Fruit fly (Drosophila melanogaster): Measurements from ENCODE around the gene CG15386.

The CG15386 gene

DNA sequence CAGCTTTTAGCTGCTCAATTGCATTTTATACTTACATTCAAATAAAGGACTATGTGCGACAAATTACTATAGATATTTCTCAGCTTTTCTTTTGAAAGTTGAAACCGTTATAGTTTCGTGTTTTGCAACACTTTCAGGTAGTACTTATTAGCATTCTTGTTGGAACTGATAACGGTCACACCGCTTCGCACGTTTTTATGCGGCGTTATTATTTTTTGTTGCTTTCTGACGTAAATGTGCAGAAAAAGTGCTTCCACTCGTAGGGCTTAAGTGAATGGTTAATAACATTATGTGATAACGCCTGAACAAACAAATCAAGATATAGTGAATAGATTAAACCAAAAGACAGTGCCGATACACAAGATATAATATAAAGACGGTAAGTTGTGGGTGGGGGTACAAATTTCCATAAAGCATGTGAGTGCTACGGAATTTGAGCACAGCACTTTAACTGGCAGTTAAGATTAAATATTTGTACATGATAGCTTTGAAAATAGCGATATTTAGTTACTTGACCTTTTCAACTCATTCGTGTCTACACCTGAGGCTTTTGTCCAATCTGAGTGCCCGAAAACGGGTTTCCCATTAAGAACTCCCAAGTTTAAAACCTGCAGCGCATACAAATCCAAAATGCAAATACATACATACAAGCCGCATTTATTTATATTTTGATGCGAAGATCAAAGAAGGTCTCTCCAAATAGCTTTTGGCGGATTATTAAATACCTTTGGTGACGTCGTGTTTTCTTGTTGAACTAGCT lies 3.7 kb upstream of the CG15386 start, which contains the start of gene papi (continued):
- TF ChIP-seq ato (GFP tag; IDR thresholded peaks at IDR 0.05; ENCODE audit: partially characterized antibody) (no peak), CG30403 (GFP tag; optimal IDR thresholded peaks at IDR 0.05) (no peak), jigr1 (GFP tag; IDR thresholded peaks at IDR 0.05) (no peak), sd (tag; optimal IDR thresholded peaks at IDR 0.05) (peak; percentile 75), CG3407 (GFP tag; optimal IDR thresholded peaks at IDR 0.05) (no peak), YL-1 (GFP tag; optimal IDR thresholded peaks at IDR 0.05) (peak; percentile 71), CG31441 (GFP tag; IDR thresholded peaks at IDR 0.05) (no peak), CG33213 (GFP tag; optimal IDR thresholded peaks at IDR 0.05) (no peak), CG7839 (tag; optimal IDR thresholded peaks at IDR 0.05) (no peak), CG15011 (GFP tag; optimal IDR thresholded peaks at IDR 0.05) (no peak), amos (GFP tag; IDR thresholded peaks at IDR 0.05; ENCODE audit: partially characterized antibody) (no peak; the same call in 1 of the 2 replicates), CG7745 (tag; optimal IDR thresholded peaks at IDR 0.05) (no peak), gsb-n (tag; optimal IDR thresholded peaks at IDR 0.05) (no peak), CG12744 (GFP tag; optimal IDR thresholded peaks at IDR 0.05) (no peak), unpg (GFP tag; optimal IDR thresholded peaks at IDR 0.05) (no peak), Drgx (GFP tag; IDR thresholded peaks at IDR 0.05) (no peak), ems (GFP tag; optimal IDR thresholded peaks at IDR 0.05) (no peak), gro (GFP tag; optimal IDR thresholded peaks at IDR 0.05) (peak; percentile 31), CG8359 (GFP tag; optimal IDR thresholded peaks at IDR 0.05; ENCODE audit: borderline replicate concordance) (no peak), Hey (tag; optimal IDR thresholded peaks at IDR 0.05) (no peak), grn (GFP tag; optimal IDR thresholded peaks at IDR 0.05) (no peak), CG17568 (GFP tag; optimal IDR thresholded peaks at IDR 0.05) (no peak), insv (GFP tag; optimal IDR thresholded peaks at IDR 0.05) (peak in 1 of 2 experiments; percentile 92), CG13287 (GFP tag; IDR thresholded peaks at IDR 0.05; ENCODE audit: partially characterized antibody) (0 out of 2 replicates have a peak, but pooled peaks have one; percentile 15), CG4617 (GFP tag; optimal IDR thresholded peaks at IDR 0.05; ENCODE audit: borderline replicate concordance) (peak; percentile 47), dmrt99B (tag; optimal IDR thresholded peaks at IDR 0.05) (no peak), tup (GFP tag; optimal IDR thresholded peaks at IDR 0.05) (no peak), CG5180 (GFP tag; optimal IDR thresholded peaks at IDR 0.05) (no peak), vfl (GFP tag; optimal IDR thresholded peaks at IDR 0.05) (no peak), sens (GFP tag) (no peak), C15 (GFP tag; IDR thresholded peaks at IDR 0.05) (no peak)

DNA sequence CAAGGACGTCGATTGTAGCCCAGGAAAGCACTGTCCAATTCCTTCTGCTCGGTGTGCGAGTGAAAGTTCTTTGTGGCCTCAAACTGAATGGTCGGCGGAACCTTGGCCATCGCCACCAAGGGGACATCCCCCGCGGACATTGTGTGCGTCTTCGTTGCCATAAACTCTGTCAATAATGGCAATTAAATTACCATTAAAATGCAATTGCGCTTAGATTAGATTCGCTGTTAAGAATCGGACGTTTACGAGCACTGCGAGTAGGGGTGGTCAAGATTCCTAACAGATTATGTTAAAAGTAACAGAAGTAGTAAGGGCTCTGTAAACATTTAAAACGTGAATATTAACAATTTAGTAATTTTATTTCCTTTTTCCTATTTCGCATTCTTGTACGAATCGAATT lies 981 bp downstream of the CG15386 start, which contains the start of gene daed:
TSS of gene daed (minus strand) at position 247 of the 400 bp plus-strand sequence.
- TF ChIP-seq CG10267 (tag; optimal IDR thresholded peaks at IDR 0.05) (peak; percentile 82), pzg (GFP tag; optimal IDR thresholded peaks at IDR 0.05) (peak; percentile 30), fu2 (GFP tag; optimal IDR thresholded peaks at IDR 0.05) (no peak), CG14710 (tag; optimal IDR thresholded peaks at IDR 0.05) (peak; percentile 67), Hey (tag; optimal IDR thresholded peaks at IDR 0.05) (no peak), CG13624 (GFP tag; optimal IDR thresholded peaks at IDR 0.05) (no peak), chinmo (GFP tag; IDR thresholded peaks at IDR 0.05; ENCODE audit: partially characterized antibody) (0 out of 4 replicates have a peak, but pooled peaks have one; percentile 10), CG6791 (GFP tag; IDR thresholded peaks at IDR 0.05; ENCODE audit: partially characterized antibody) (peak; percentile 27; the same call in 1 of the 3 replicates), pros (GFP tag; optimal IDR thresholded peaks at IDR 0.05) (no peak), E2f2 (GFP tag; IDR thresholded peaks at IDR 0.05) (peak; percentile 25; the same call in 1 of the 2 replicates), CG17568 (GFP tag; optimal IDR thresholded peaks at IDR 0.05) (peak; percentile 84), zen (tag; optimal IDR thresholded peaks at IDR 0.05) (peak; percentile 99), org-1 (GFP tag; optimal IDR thresholded peaks at IDR 0.05) (no peak), CG2875 (GFP tag; optimal IDR thresholded peaks at IDR 0.05) (no peak), CG34376 (GFP tag; optimal IDR thresholded peaks at IDR 0.05) (peak; percentile 2), cwo (GFP tag; optimal IDR thresholded peaks at IDR 0.05) (no peak), D19A (tag; optimal IDR thresholded peaks at IDR 0.05) (no peak), MESR4 (GFP tag; optimal IDR thresholded peaks at IDR 0.05) (peak; percentile 62), gro (GFP tag; optimal IDR thresholded peaks at IDR 0.05) (peak; percentile 9), CG2678 (tag; optimal IDR thresholded peaks at IDR 0.05) (no peak), sens (GFP tag) (peak; percentile 8)

Data from whole organism, embryonic.